Fruit fly (Drosophila melanogaster) whole organism: ENCODE data around the gene SpdS.

ENCODE experiments used
- Dll ChIP-seq: fragments of >200 bp; optimal IDR thresholded peaks from 2 replicates; lab custom pipeline; 2017
- EcR ChIP-seq, 2 experiments: fragments of >200 bp; optimal IDR thresholded peaks; 2 replicates each; lab custom pipeline; 2017; ENCODE audit warnings: missing biosample characterization in 2 of 2, missing genetic modification characterization in 2 of 2, missing genetic modification reagents in 2 of 2
- pan ChIP-seq: fragments of >200 bp; optimal IDR thresholded peaks from 2 replicates; lab custom pipeline; 2017
- psq ChIP-seq: fragments of >200 bp; optimal IDR thresholded peaks from 2 replicates; lab custom pipeline; 2017

DNA sequence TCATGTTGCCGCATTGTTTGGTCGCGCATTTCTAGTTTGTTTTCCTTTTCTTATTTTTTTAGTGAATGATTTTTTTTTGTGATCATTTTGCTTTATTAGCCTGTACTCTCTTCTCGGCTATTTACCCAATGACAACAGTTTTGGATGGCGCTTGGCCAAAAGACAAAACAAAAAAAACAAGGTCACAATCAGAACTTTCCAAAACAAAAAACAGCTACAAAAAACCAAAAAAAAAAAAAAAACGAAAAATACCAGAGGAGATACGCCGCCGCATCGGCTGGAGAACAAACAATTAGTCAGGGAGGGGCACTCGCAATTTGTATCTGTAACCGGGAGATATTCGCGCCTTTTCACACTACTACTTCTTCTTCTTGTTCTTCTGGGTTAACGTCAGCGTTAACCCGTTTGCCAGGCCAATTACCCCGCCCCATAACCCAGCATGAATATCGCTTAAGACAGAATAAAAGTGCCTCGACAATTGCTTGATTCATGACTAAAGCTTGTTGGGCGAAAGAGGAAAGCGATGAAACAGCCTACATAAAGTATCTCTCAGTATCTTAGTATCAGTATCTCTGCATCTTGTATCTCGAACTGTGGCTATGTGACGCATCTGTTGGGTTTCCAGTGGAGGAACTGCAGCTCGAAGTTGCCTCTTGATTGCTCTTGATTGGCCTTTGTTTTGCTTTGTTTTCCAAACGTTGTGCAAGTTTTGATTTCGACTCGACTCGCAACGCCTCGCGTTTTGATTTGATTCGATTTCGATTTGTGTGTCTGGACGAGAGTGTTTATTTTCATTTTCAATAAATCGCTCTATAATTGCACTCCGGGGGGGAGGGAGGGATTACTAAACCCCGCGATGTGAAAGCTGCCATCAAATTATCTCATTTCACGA lies 24.3 kb upstream of the SpdS start:
- TF ChIP-seq psq (no peak), EcR (GFP tag; optimal IDR thresholded peaks at IDR 0.05; lab: Kevin White, UChicago) (no peak), Dll (no peak), pan (lab: Kevin White, UChicago) (no peak)
